Fruit fly (Drosophila melanogaster) whole organism, embryonic: ENCODE results near the gene CG13601.

Experiments
- ATbp ChIP-seq: fragments of 200-800 bp; sonication (Bioruptor generic); optimal IDR thresholded peaks from 2 replicates; lab custom pipeline; 2017; ENCODE audit warnings: missing biosample characterization, mild to moderate bottlenecking, missing genetic modification characterization, missing genetic modification reagents
- CG10274 ChIP-seq: fragments of 200-800 bp; sonication (Bioruptor generic); optimal IDR thresholded peaks from 3 replicates; lab custom pipeline; 2017; ENCODE audit warnings: missing biosample characterization, mild to moderate bottlenecking, missing genetic modification characterization
- CG10654 ChIP-seq: fragments of 200-800 bp; sonication (Bioruptor generic); optimal IDR thresholded peaks from 2 replicates; lab custom pipeline; 2016; ENCODE audit warnings: missing biosample characterization, missing genetic modification characterization
- CG11723 ChIP-seq: fragments of 200-800 bp; sonication (Bioruptor generic); optimal IDR thresholded peaks from 2 replicates; lab custom pipeline; 2017; ENCODE audit warnings: missing biosample characterization, mild to moderate bottlenecking, missing genetic modification characterization
- CG12769 ChIP-seq: fragments of 200-800 bp; sonication (Bioruptor generic); optimal IDR thresholded peaks from 2 replicates; lab custom pipeline; 2019; ENCODE audit warnings: missing biosample characterization, mild to moderate bottlenecking, missing genetic modification characterization, moderate library complexity
- CG13287 ChIP-seq: fragments of 200-800 bp; sonication (Bioruptor generic); IDR thresholded peaks from 2 replicates; pipeline ENCODE4 v1.3.6; 2022; ENCODE audit warnings: missing biosample characterization, missing genetic modification characterization; ENCODE audit not compliant: partially characterized antibody
- CG14710 ChIP-seq: fragments of 200-800 bp; sonication (Bioruptor generic); optimal IDR thresholded peaks from 3 replicates; lab custom pipeline; 2019; ENCODE audit warnings: missing biosample characterization, mild to moderate bottlenecking, missing genetic modification characterization, moderate library complexity
- CG14860 ChIP-seq: fragments of 200-800 bp; sonication (Bioruptor generic); IDR thresholded peaks from 3 replicates; pipeline ENCODE4 v1.3.6; 2022; ENCODE audit warnings: missing biosample characterization, missing genetic modification characterization; ENCODE audit not compliant: partially characterized antibody
- CG15269 ChIP-seq: fragments of 200-800 bp; sonication (Bioruptor generic); optimal IDR thresholded peaks from 2 replicates; lab custom pipeline; 2018; ENCODE audit warnings: missing biosample characterization, mild to moderate bottlenecking, missing genetic modification characterization, moderate library complexity
- CG1603 ChIP-seq: fragments of 200-800 bp; sonication (Bioruptor generic); optimal IDR thresholded peaks from 2 replicates; lab custom pipeline; 2019; ENCODE audit warnings: missing biosample characterization, mild to moderate bottlenecking, missing genetic modification characterization, moderate library complexity
- CG1832 ChIP-seq: fragments of 200-800 bp; sonication (Bioruptor generic); optimal IDR thresholded peaks from 2 replicates; lab custom pipeline; 2017; ENCODE audit warnings: missing biosample characterization, mild to moderate bottlenecking, missing genetic modification characterization, inconsistent platforms
- CG30431 ChIP-seq: fragments of 200-800 bp; sonication (Bioruptor generic); optimal IDR thresholded peaks from 2 replicates; lab custom pipeline; 2017; ENCODE audit warnings: missing biosample characterization, missing genetic modification characterization
- CG3281 ChIP-seq: fragments of 200-800 bp; sonication (Bioruptor generic); optimal IDR thresholded peaks from 3 replicates; lab custom pipeline; 2017; ENCODE audit warnings: missing biosample characterization, mild to moderate bottlenecking, missing genetic modification characterization
- CG42726 ChIP-seq: fragments of 200-800 bp; sonication (Bioruptor generic); IDR thresholded peaks from 2 replicates; pipeline ENCODE4 v1.3.6; 2022; ENCODE audit warnings: missing biosample characterization, missing genetic modification characterization; ENCODE audit not compliant: partially characterized antibody
- CG4360 ChIP-seq: fragments of 200-800 bp; sonication (Bioruptor generic); IDR thresholded peaks from 2 replicates; pipeline ENCODE4 v1.3.6; 2022; ENCODE audit warnings: missing biosample characterization, missing genetic modification characterization
- CG43689 ChIP-seq: fragments of 200-800 bp; sonication (Bioruptor generic); IDR thresholded peaks from 2 replicates; pipeline ENCODE4 v1.3.6; 2022; ENCODE audit warnings: missing biosample characterization, missing genetic modification characterization
- CG4424 ChIP-seq: fragments of 200-800 bp; sonication (Bioruptor generic); optimal IDR thresholded peaks from 3 replicates; lab custom pipeline; 2016; ENCODE audit warnings: missing biosample characterization, missing genetic modification characterization
- CG7372 ChIP-seq: fragments of 200-800 bp; sonication (Bioruptor generic); IDR thresholded peaks from 2 replicates; pipeline ENCODE4 v1.3.6; 2022; ENCODE audit warnings: missing biosample characterization, missing genetic modification characterization
- CG7839 ChIP-seq: fragments of 200-800 bp; sonication (Bioruptor generic); optimal IDR thresholded peaks from 3 replicates; lab custom pipeline; 2018; ENCODE audit warnings: missing biosample characterization, mild to moderate bottlenecking, missing genetic modification characterization, moderate library complexity
- CG9797 ChIP-seq: fragments of 200-800 bp; sonication (Bioruptor generic); optimal IDR thresholded peaks from 3 replicates; lab custom pipeline; 2018; ENCODE audit warnings: missing biosample characterization, mild to moderate bottlenecking, missing genetic modification characterization
- CG9817 ChIP-seq: fragments of 200-800 bp; sonication (Bioruptor generic); optimal IDR thresholded peaks from 2 replicates; lab custom pipeline; 2018; ENCODE audit warnings: missing biosample characterization, mild to moderate bottlenecking, missing genetic modification characterization, moderate library complexity
- CG9932 ChIP-seq: fragments of 200-800 bp; sonication (Bioruptor generic); IDR thresholded peaks from 2 replicates; pipeline ENCODE4 v1.3.6; 2022; ENCODE audit warnings: missing biosample characterization, missing genetic modification characterization
- D19A ChIP-seq: fragments of 200-800 bp; optimal IDR thresholded peaks from 3 replicates; lab custom pipeline; 2019; ENCODE audit warnings: missing biosample characterization, mild to moderate bottlenecking, missing genetic modification characterization, moderate library complexity
- D19B ChIP-seq: fragments of 200-800 bp; sonication (Bioruptor generic); optimal IDR thresholded peaks from 2 replicates; lab custom pipeline; 2017; ENCODE audit warnings: missing biosample characterization, mild to moderate bottlenecking, missing genetic modification characterization
- Drgx ChIP-seq: fragments of 200-800 bp; sonication (Bioruptor generic); IDR thresholded peaks from 2 replicates; pipeline ENCODE4 v1.3.6; 2022; ENCODE audit warnings: missing biosample characterization, missing genetic modification characterization
- Ets97D ChIP-seq: fragments of 200-800 bp; sonication (Bioruptor generic); optimal IDR thresholded peaks from 3 replicates; lab custom pipeline; 2016; ENCODE audit warnings: missing biosample characterization, missing genetic modification characterization
- H2.0 ChIP-seq: fragments of 200-800 bp; sonication (Bioruptor generic); IDR thresholded peaks from 2 replicates; pipeline ENCODE4 v1.3.6; 2022; ENCODE audit warnings: missing biosample characterization, missing genetic modification characterization
- Hmr ChIP-seq: fragments of 200-800 bp; sonication (Bioruptor generic); optimal IDR thresholded peaks from 3 replicates; lab custom pipeline; 2017; ENCODE audit warnings: mild to moderate bottlenecking, missing biosample characterization, missing genetic modification reagents, missing genetic modification characterization
- Hr51 ChIP-seq, 2 experiments: fragments of 200-800 bp; sonication (Bioruptor generic); optimal IDR thresholded peaks; 2 replicates in 1 of 2; 3 replicates in 1 of 2; lab custom pipeline; 2016 to 2018; ENCODE audit warnings: missing biosample characterization in 2 of 2, missing genetic modification characterization in 2 of 2, mild to moderate bottlenecking in 1 of 2, moderate library complexity in 1 of 2
- Lim3 ChIP-seq: fragments of 200-800 bp; sonication (Bioruptor generic); IDR thresholded peaks from 2 replicates; pipeline ENCODE4 v1.3.6; 2022; ENCODE audit warnings: missing biosample characterization, missing genetic modification characterization
- Meics ChIP-seq: fragments of 200-800 bp; sonication (Bioruptor generic); optimal IDR thresholded peaks from 2 replicates; lab custom pipeline; 2017; ENCODE audit warnings: missing biosample characterization, mild to moderate bottlenecking, missing genetic modification characterization
- Six4 ChIP-seq: fragments of 200-800 bp; sonication (Bioruptor generic); optimal IDR thresholded peaks from 2 replicates; lab custom pipeline; 2016; ENCODE audit warnings: missing biosample characterization, missing genetic modification characterization
- al ChIP-seq: fragments of 200-800 bp; sonication (Bioruptor generic); IDR thresholded peaks from 2 replicates; pipeline ENCODE4 v1.3.6; 2022; ENCODE audit warnings: missing biosample characterization, missing genetic modification characterization
- bbx ChIP-seq: fragments of 200-800 bp; sonication (Bioruptor generic); IDR thresholded peaks from 2 replicates; pipeline ENCODE4 v1.3.6; 2022; ENCODE audit warnings: missing biosample characterization, missing genetic modification characterization; ENCODE audit not compliant: partially characterized antibody
- cg ChIP-seq: fragments of 200-800 bp; sonication (Bioruptor generic); optimal IDR thresholded peaks from 3 replicates; lab custom pipeline; 2019; ENCODE audit warnings: missing biosample characterization, mild to moderate bottlenecking, missing genetic modification characterization, moderate library complexity
- chn ChIP-seq: fragments of 200-800 bp; sonication (Bioruptor generic); optimal IDR thresholded peaks from 2 replicates; lab custom pipeline; 2016; ENCODE audit warnings: missing biosample characterization, missing genetic modification characterization
- ci ChIP-seq: fragments of 200-800 bp; sonication (Bioruptor generic); IDR thresholded peaks from 3 replicates; pipeline ENCODE4 v1.3.6; 2022; ENCODE audit warnings: missing biosample characterization, missing genetic modification characterization
- crp ChIP-seq, 2 experiments: fragments of 200-800 bp; sonication (Bioruptor generic); optimal IDR thresholded peaks; 2 replicates in 1 of 2; 3 replicates in 1 of 2; lab custom pipeline; 2017; ENCODE audit warnings: missing biosample characterization in 2 of 2, missing genetic modification characterization in 2 of 2, mild to moderate bottlenecking in 1 of 2, moderate library complexity in 1 of 2
- dimm ChIP-seq: fragments of 200-800 bp; sonication (Bioruptor generic); IDR thresholded peaks from 2 replicates; pipeline ENCODE4 v1.3.6; 2022; ENCODE audit warnings: missing biosample characterization, missing genetic modification characterization
- dmrt99B ChIP-seq: fragments of 200-800 bp; sonication (Bioruptor generic); optimal IDR thresholded peaks from 2 replicates; lab custom pipeline; 2018; ENCODE audit warnings: missing biosample characterization, mild to moderate bottlenecking, missing genetic modification characterization, moderate library complexity
- eve ChIP-seq, 2 experiments: fragments of >200 bp; optimal IDR thresholded peaks; 2 replicates each; lab custom pipeline; 2017; ENCODE audit warnings: missing biosample characterization in 2 of 2, missing genetic modification characterization in 2 of 2
- exex ChIP-seq: fragments of 200-800 bp; sonication (Bioruptor generic); optimal IDR thresholded peaks from 4 replicates; lab custom pipeline; 2018; ENCODE audit warnings: missing biosample characterization, mild to moderate bottlenecking, missing genetic modification characterization, moderate library complexity
- fru ChIP-seq: fragments of >200 bp; optimal IDR thresholded peaks from 2 replicates; lab custom pipeline; 2017
- gt ChIP-seq: fragments of 200-800 bp; sonication (Bioruptor generic); IDR thresholded peaks from 2 replicates; pipeline ENCODE4 v1.3.6; 2022; ENCODE audit warnings: missing biosample characterization, missing genetic modification characterization
- kah ChIP-seq: fragments of 200-800 bp; sonication (Bioruptor generic); optimal IDR thresholded peaks from 2 replicates; lab custom pipeline; 2018; ENCODE audit warnings: missing biosample characterization, mild to moderate bottlenecking, missing genetic modification characterization
- kni ChIP-seq: fragments of 200-800 bp; sonication (Bioruptor generic); optimal IDR thresholded peaks from 3 replicates; lab custom pipeline; 2017; ENCODE audit warnings: mild to moderate bottlenecking, missing biosample characterization, missing genetic modification reagents, missing genetic modification characterization
- mam ChIP-seq: fragments of 200-800 bp; sonication (Bioruptor generic); optimal IDR thresholded peaks from 3 replicates; lab custom pipeline; 2016; ENCODE audit warnings: missing biosample characterization, missing genetic modification characterization
- tgo ChIP-seq: fragments of 200-800 bp; sonication (Bioruptor generic); IDR thresholded peaks from 3 replicates; pipeline ENCODE4 v1.3.6; 2022; ENCODE audit warnings: missing biosample characterization, missing genetic modification characterization
- twi ChIP-seq: fragments of 200-800 bp; optimal IDR thresholded peaks from 2 replicates; lab custom pipeline; 2019; ENCODE audit warnings: missing biosample characterization, mild to moderate bottlenecking, missing genetic modification characterization, moderate library complexity
- wor ChIP-seq: fragments of 200-800 bp; sonication (Bioruptor generic); IDR thresholded peaks from 2 replicates; pipeline ENCODE4 v1.3.6; 2022; ENCODE audit warnings: missing biosample characterization, missing genetic modification characterization

CG13601 gene

dm6 chr3R:23877606-23878317 is 49.7 kb downstream of the CG13601 start (continued):
- TF ChIP-seq CG12769 (tag; lab: Kevin White, UChicago) (no peak), CG7372 (GFP tag; lab: Robert Waterston, UW) (no peak), CG4360 (no peak), kni (GFP tag; lab: Kevin White, UChicago) (peak; percentile 49), CG3281 (no peak), dimm (no peak), CG14710 (tag; lab: Kevin White, UChicago) (no peak), Drgx (no peak), CG1832 (GFP tag; lab: Kevin White, UChicago) (no peak), ATbp (no peak), H2.0 (GFP tag; lab: Robert Waterston, UW) (0 out of 2 replicates have a peak, but pooled peaks have one; percentile 19), CG1603 (no peak), CG30431 (GFP tag; lab: Kevin White, UChicago) (no peak), CG4424 (GFP tag; lab: Kevin White, UChicago) (no peak), tgo (GFP tag; lab: Robert Waterston, UW) (no peak), crp (GFP tag; optimal IDR thresholded peaks at IDR 0.05; lab: Kevin White, UChicago) (no peak), eve (GFP tag; optimal IDR thresholded peaks at IDR 0.05; lab: Kevin White, UChicago) (no peak), ci (GFP tag; lab: Robert Waterston, UW) (peak; percentile 48; the same call in 1 of the 3 replicates), CG9932 (GFP tag; lab: Robert Waterston, UW) (no peak), wor (GFP tag; lab: Robert Waterston, UW) (no peak), Meics (no peak), al (GFP tag; lab: Robert Waterston, UW) (no peak), CG14860 (GFP tag; lab: Robert Waterston, UW) (no peak), dmrt99B (tag; lab: Kevin White, UChicago) (peak; percentile 22), D19B (GFP tag; lab: Kevin White, UChicago) (no peak), cg (GFP tag; lab: Kevin White, UChicago) (peak; percentile 28), Ets97D (no peak), CG13287 (GFP tag; lab: Robert Waterston, UW) (no peak), CG42726 (GFP tag; lab: Robert Waterston, UW) (no peak)

- no peak for TF ChIP-seq bbx (GFP tag; lab: Robert Waterston, UW)
- no peak for TF ChIP-seq CG10274 (GFP tag; lab: Kevin White, UChicago)
- no peak for TF ChIP-seq Six4 (GFP tag; lab: Kevin White, UChicago)
- TF ChIP-seq CG11723 (GFP tag; lab: Kevin White, UChicago) = peak; percentile 17
- no peak for TF ChIP-seq CG7839 (tag; lab: Kevin White, UChicago)
- no peak for TF ChIP-seq CG10654 (GFP tag; lab: Kevin White, UChicago)
- no peak for TF ChIP-seq Lim3 (GFP tag; lab: Robert Waterston, UW)
- no peak for TF ChIP-seq exex (tag; lab: Kevin White, UChicago)
- TF ChIP-seq CG15269 (tag; lab: Kevin White, UChicago) = no peak
- TF ChIP-seq CG43689 (GFP tag; lab: Robert Waterston, UW) = no peak
- TF ChIP-seq Hr51 (GFP tag; optimal IDR thresholded peaks at IDR 0.05; lab: Kevin White, UChicago) = peak in 1 of 2 experiments; percentile 2
- TF ChIP-seq D19A = peak; percentile 7
- TF ChIP-seq fru (lab: Kevin White, UChicago) = no peak
- TF ChIP-seq kah (GFP tag; lab: Kevin White, UChicago) = no peak
- no peak for TF ChIP-seq twi (tag; lab: Kevin White, UChicago)
- peak; percentile 10 for TF ChIP-seq Hmr (GFP tag; lab: Kevin White, UChicago)
- TF ChIP-seq ATbp = peak; percentile 57
- TF ChIP-seq CG9797 (GFP tag; lab: Kevin White, UChicago) = no peak
- TF ChIP-seq CG12769 (tag; lab: Kevin White, UChicago) = no peak
- no peak for TF ChIP-seq chn (GFP tag; lab: Kevin White, UChicago)
- no peak for TF ChIP-seq CG9817 (tag; lab: Kevin White, UChicago)
- TF ChIP-seq gt (GFP tag; lab: Robert Waterston, UW) = no peak
- TF ChIP-seq mam (GFP tag; lab: Kevin White, UChicago) = no peak
These were observed 50.7 kb downstream of the CG13601 start for dm6 chr3R:23876699-23877098.
